Worm (Caenorhabditis elegans): ENCODE results near the gene srd-63.
"Not testable (repeated sequence)": the region's sequence is repeated elsewhere in the genome, so short reads cannot be mapped to it uniquely, and the experiment has no call there.

srd-63 gene

DNA sequence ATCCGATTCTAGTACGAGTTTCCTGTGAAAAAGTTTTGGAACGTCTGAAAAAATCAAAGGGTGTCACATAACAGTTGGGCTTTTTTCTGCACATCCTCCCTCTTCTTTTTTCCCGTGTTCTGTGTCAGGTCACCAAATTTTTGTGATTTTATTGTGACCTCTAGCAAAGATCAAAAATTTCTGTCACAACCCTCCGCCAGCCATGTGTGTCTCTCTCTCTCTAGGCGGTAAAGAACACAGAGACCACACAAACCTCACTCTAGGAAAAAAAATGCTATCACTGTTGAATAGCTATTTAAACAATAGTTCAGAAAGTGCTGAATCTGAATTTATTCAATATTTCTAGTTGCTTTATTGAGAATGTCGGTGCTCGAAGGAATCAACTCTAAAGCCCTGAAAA is 3.0 kb downstream of the srd-63 start, which contains the start of gene gst-44:
gst-44 (plus strand) TSS at position 237 of the 400 bp plus-strand sequence.
- TF ChIP-seq ztf-11 (tag; optimal IDR thresholded peaks at IDR 0.05) (no peak), tbx-2 (tag; optimal IDR thresholded peaks at IDR 0.05) (no peak), pqm-1 (tag; optimal IDR thresholded peaks at IDR 0.05) (peak; percentile 30), elt-2 (tag; optimal IDR thresholded peaks at IDR 0.05) (peak; percentile 39)

DNA sequence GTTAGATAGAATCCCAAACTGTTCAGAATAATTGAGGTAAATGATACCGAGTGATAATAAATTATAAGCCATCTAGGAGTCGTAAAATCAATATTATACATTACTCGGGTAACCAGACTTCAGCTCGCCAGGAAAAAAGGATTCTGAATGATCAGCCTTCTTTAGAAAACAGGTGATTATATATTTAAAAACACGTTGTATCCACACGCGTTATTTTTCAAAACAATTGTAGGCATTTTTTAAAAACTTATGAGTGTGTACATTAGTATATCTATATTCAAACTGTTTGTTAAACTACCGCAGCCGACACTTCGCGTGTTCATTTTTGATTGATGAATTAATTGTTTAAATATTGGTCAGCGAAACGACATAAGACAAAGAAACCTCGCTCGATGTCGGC is 5.4 kb downstream of the srd-63 start, which contains the start of gene sri-65:
sri-65 (minus strand) TSS at position 101 of the 400 bp plus-strand sequence.
- no peak for TF ChIP-seq nhr-11 (tag; optimal IDR thresholded peaks at IDR 0.05)
- TF ChIP-seq lin-39 (tag; optimal IDR thresholded peaks at IDR 0.05) = no peak
- TF ChIP-seq ceh-9 (tag; optimal IDR thresholded peaks at IDR 0.05) = no peak
- TF ChIP-seq R02D3.7 (tag; optimal IDR thresholded peaks at IDR 0.05) = no peak
- TF ChIP-seq daf-12 (tag; optimal IDR thresholded peaks at IDR 0.05) = no peak
- TF ChIP-seq mdl-1 (tag; optimal IDR thresholded peaks at IDR 0.05) = no peak
- TF ChIP-seq ZK546.5 (tag; optimal IDR thresholded peaks at IDR 0.05) = no peak
- TF ChIP-seq zag-1 (tag; optimal IDR thresholded peaks at IDR 0.05) = no peak
- no peak for TF ChIP-seq nhr-237 (tag; optimal IDR thresholded peaks at IDR 0.05)
- no peak for TF ChIP-seq egl-27 (tag; optimal IDR thresholded peaks at IDR 0.05)
- TF ChIP-seq elt-3 (tag; optimal IDR thresholded peaks at IDR 0.05) = no peak
- TF ChIP-seq fkh-2 (tag; optimal IDR thresholded peaks at IDR 0.05) = no peak
- TF ChIP-seq aly-2 (tag; optimal IDR thresholded peaks at IDR 0.05) = no peak
- TF ChIP-seq fkh-10 (GFP tag; optimal IDR thresholded peaks at IDR 0.05) = no peak
- TF ChIP-seq ceh-28 (tag; optimal IDR thresholded peaks at IDR 0.05) = no peak
- no peak for TF ChIP-seq mml-1 (tag; optimal IDR thresholded peaks at IDR 0.05)
- TF ChIP-seq unc-39 (tag; optimal IDR thresholded peaks at IDR 0.05) = no peak

DNA sequence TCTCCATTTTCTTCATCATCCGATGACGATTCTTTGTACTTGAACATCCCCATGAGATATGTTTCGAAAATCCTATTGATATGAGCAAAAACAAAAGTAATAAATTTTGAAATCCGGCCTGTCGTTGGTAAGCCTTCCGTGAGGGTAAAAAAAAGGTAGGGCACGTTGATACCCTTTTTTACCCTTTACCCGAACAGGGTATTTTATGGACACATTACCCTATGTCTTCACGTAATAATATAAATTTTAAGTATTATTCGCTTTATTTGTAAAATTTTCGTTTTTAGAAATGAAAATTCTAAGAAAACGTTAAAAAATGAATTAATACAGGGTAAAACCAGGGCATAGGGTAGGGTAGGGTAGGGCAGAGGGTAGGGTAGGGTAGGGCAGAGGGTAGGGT is 9.9 kb downstream of the srd-63 start, which contains the start of gene F13A7.7:
F13A7.7 (minus strand) TSS at position 101 of the 400 bp plus-strand sequence.
- TF ChIP-seq mml-1, ztf-4, egl-27 (tag; optimal IDR thresholded peaks at IDR 0.05): not testable (repeated sequence)

DNA sequence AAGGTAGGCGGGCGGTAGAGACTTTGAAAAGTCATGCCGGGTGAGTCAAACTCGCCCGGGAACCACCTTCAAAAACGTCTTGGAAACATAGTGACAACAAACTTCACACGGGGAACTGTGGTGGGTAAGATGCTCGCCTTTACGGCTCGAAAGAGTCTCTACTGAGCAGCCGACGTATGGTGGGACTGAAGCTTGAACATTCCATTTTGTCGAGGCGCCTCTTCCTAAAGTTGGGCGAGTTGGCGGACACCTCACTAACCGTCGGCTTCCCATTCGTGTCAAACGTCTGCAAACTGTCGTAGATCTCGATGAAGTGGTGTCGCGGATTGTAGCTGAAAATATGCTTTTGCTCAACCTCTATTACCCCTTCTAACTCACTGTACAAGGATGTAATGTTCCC is 10.7 kb downstream of the srd-63 start:
- TF ChIP-seq ama-1 (optimal IDR thresholded peaks at IDR 0.05) (no peak), elt-3 (tag; optimal IDR thresholded peaks at IDR 0.05) (no peak), pha-4 (tag; optimal IDR thresholded peaks at IDR 0.05) (no peak), ceh-28 (tag; optimal IDR thresholded peaks at IDR 0.05) (no peak), daf-12 (tag; optimal IDR thresholded peaks at IDR 0.05) (no peak), ceh-16 (tag; optimal IDR thresholded peaks at IDR 0.05) (no peak), egl-5 (tag; optimal IDR thresholded peaks at IDR 0.05) (no peak), elt-1 (tag; optimal IDR thresholded peaks at IDR 0.05) (no peak), unc-39 (tag; optimal IDR thresholded peaks at IDR 0.05) (no peak), tbx-2 (tag; optimal IDR thresholded peaks at IDR 0.05) (no peak), nhr-67 (tag; optimal IDR thresholded peaks at IDR 0.05) (no peak), R02D3.7 (tag; optimal IDR thresholded peaks at IDR 0.05) (no peak), pqm-1 (tag; optimal IDR thresholded peaks at IDR 0.05) (no peak), fos-1 (tag; optimal IDR thresholded peaks at IDR 0.05) (no peak), nhr-25 (tag; optimal IDR thresholded peaks at IDR 0.05) (no peak), mml-1 (tag; optimal IDR thresholded peaks at IDR 0.05) (no peak)

DNA sequence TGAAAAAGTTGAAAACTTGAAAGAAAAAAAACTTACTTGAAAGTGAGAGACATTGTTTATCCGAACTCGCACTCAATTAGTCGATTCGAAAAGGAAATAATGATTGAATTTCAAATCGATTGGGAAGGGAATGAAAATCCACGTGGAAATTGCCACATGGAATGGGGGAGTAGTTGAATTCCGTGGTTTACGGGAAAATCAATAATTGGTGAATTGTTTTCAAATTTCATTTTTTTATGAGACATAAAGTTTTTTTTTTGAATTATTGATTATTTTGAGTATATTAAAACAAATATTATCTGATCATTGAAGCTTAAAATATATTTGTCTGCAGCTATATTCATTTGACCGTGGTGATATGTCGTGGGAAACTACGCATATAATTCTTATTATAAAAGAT is 15.8 kb downstream of the srd-63 start, which contains the start of gene F13A7.1:
F13A7.1 (minus strand) TSS at position 101 of the 400 bp plus-strand sequence.
- TF ChIP-seq nhr-25 (tag; optimal IDR thresholded peaks at IDR 0.05) (no peak), nhr-237 (tag; optimal IDR thresholded peaks at IDR 0.05) (no peak), lsy-12 (tag; optimal IDR thresholded peaks at IDR 0.05) (no peak), snpc-4 (tag; optimal IDR thresholded peaks at IDR 0.05) (no peak)

DNA sequence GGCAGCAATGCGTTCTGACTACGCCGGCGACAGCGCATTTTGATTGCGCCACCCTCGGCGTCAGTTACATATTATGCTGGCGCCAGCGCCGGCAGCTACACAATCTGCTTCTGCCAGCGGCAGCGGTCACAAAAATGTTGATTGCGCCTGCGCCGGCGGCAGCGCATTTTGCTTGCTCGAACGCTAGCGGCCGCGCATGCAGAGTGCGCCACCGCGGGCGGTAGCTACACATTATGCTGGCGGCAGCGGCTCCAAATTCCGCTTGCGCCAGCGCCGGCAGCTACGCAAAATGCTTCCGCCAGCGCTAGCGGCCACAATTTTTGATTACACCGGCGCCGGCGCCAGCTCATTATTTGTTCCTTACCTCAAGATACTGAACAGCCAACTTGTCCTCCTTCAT is 16.4 kb downstream of the srd-63 start:
- TF ChIP-seq lin-39 (tag; optimal IDR thresholded peaks at IDR 0.05) = no peak
- TF ChIP-seq aly-2 (tag; optimal IDR thresholded peaks at IDR 0.05) = no peak
- TF ChIP-seq nhr-11 (tag; optimal IDR thresholded peaks at IDR 0.05) = no peak
- no peak for TF ChIP-seq nhr-43 (tag; optimal IDR thresholded peaks at IDR 0.05; ENCODE audit: poor library complexity, severe bottlenecking)
- no peak for TF ChIP-seq daf-12 (tag; optimal IDR thresholded peaks at IDR 0.05)
- TF ChIP-seq fkh-10 (GFP tag; optimal IDR thresholded peaks at IDR 0.05) = no peak
- TF ChIP-seq nhr-25 (tag; optimal IDR thresholded peaks at IDR 0.05) = no peak
- no peak for TF ChIP-seq hmg-11 (tag; optimal IDR thresholded peaks at IDR 0.05)
- TF ChIP-seq lin-15B (tag; optimal IDR thresholded peaks at IDR 0.05) = no peak
- TF ChIP-seq nhr-77 (tag; optimal IDR thresholded peaks at IDR 0.05) = no peak
- TF ChIP-seq skn-1 (tag; optimal IDR thresholded peaks at IDR 0.05) = no peak
- no peak for TF ChIP-seq nfya-1 (tag; optimal IDR thresholded peaks at IDR 0.05; ENCODE audit: insufficient read depth)
- no peak for TF ChIP-seq fkh-2 (tag; optimal IDR thresholded peaks at IDR 0.05)
- TF ChIP-seq egl-5 (tag; optimal IDR thresholded peaks at IDR 0.05) = no peak
- no peak for TF ChIP-seq ceh-9 (tag; optimal IDR thresholded peaks at IDR 0.05)
- no peak for TF ChIP-seq egl-27 (tag; optimal IDR thresholded peaks at IDR 0.05)
- TF ChIP-seq R02D3.7 (tag; optimal IDR thresholded peaks at IDR 0.05) = no peak
- TF ChIP-seq elt-3 (tag; optimal IDR thresholded peaks at IDR 0.05) = no peak
- no peak for TF ChIP-seq ZK546.5 (tag; optimal IDR thresholded peaks at IDR 0.05)
- TF ChIP-seq ztf-4 (tag; optimal IDR thresholded peaks at IDR 0.05) = no peak
